Fruit fly (Drosophila melanogaster): Measurements from ENCODE around the gene Myo28B1.

Myo28B1 gene

dm6 chr2L:7665747-7666146 is at the start of gene Myo28B1:
Myo28B1 (plus strand) TSS chr2L:7666047.
- TF ChIP-seq CG34367 (tag; optimal IDR thresholded peaks at IDR 0.05) (no peak), fd96Ca (GFP tag; IDR thresholded peaks at IDR 0.05) (no peak), CG4496 (GFP tag; IDR thresholded peaks at IDR 0.05) (no peak), Pif1B (GFP tag; optimal IDR thresholded peaks at IDR 0.05) (no peak), Snoo (tag; optimal IDR thresholded peaks at IDR 0.05) (no peak), rn (GFP tag; IDR thresholded peaks at IDR 0.05) (no peak)

dm6 chr2L:7616830-7617229 is 49.0 kb upstream of the Myo28B1 start:
- no peak for TF ChIP-seq CG32121 (GFP tag; IDR thresholded peaks at IDR 0.05)
- no peak for TF ChIP-seq EcR (GFP tag; optimal IDR thresholded peaks at IDR 0.05)
- no peak for TF ChIP-seq CG17806 (tag; optimal IDR thresholded peaks at IDR 0.05)
- no peak for TF ChIP-seq CG8301 (tag; optimal IDR thresholded peaks at IDR 0.05)
- TF ChIP-seq fd96Ca (GFP tag; IDR thresholded peaks at IDR 0.05) = no peak
- TF ChIP-seq CG12605 (GFP tag; IDR thresholded peaks at IDR 0.05) = no peak
- no peak for TF ChIP-seq Pif1A (GFP tag; optimal IDR thresholded peaks at IDR 0.05)
- no peak for TF ChIP-seq CG34367 (tag; optimal IDR thresholded peaks at IDR 0.05)
- no peak for TF ChIP-seq CG13204 (GFP tag; optimal IDR thresholded peaks at IDR 0.05)
- TF ChIP-seq Ets98B (GFP tag; IDR thresholded peaks at IDR 0.05) = no peak
- no peak for TF ChIP-seq CG4496 (GFP tag; IDR thresholded peaks at IDR 0.05)
- no peak for TF ChIP-seq rn (GFP tag; IDR thresholded peaks at IDR 0.05)

- no peak for TF ChIP-seq Pif1A (GFP tag; optimal IDR thresholded peaks at IDR 0.05)
- no peak for TF ChIP-seq EcR (GFP tag; optimal IDR thresholded peaks at IDR 0.05)
- no peak for TF ChIP-seq D1 (tag; optimal IDR thresholded peaks at IDR 0.05)
- TF ChIP-seq CG4496 (GFP tag; IDR thresholded peaks at IDR 0.05) = no peak
- TF ChIP-seq CG9948 (tag; optimal IDR thresholded peaks at IDR 0.05) = no peak
- no peak for TF ChIP-seq Ets98B (GFP tag; IDR thresholded peaks at IDR 0.05)
These were observed 47.3 kb upstream of the Myo28B1 start for dm6 chr2L:7618563-7618962.

- TF ChIP-seq gl (tag; optimal IDR thresholded peaks at IDR 0.05) (no peak), Pif1B (GFP tag; optimal IDR thresholded peaks at IDR 0.05) (peak; percentile 48), CG9948 (tag; optimal IDR thresholded peaks at IDR 0.05) (no peak), CG17806 (tag; optimal IDR thresholded peaks at IDR 0.05) (no peak), CG4496 (GFP tag; IDR thresholded peaks at IDR 0.05) (no peak), Snoo (tag; optimal IDR thresholded peaks at IDR 0.05) (peak; percentile 67), Ets98B (GFP tag; IDR thresholded peaks at IDR 0.05) (no peak), Pif1A (GFP tag; optimal IDR thresholded peaks at IDR 0.05) (peak; percentile 23), CG34367 (tag; optimal IDR thresholded peaks at IDR 0.05) (no peak), CG12605 (GFP tag; IDR thresholded peaks at IDR 0.05) (no peak), D1 (tag; optimal IDR thresholded peaks at IDR 0.05) (no peak), CG8301 (tag; optimal IDR thresholded peaks at IDR 0.05) (no peak), CG13204 (GFP tag; optimal IDR thresholded peaks at IDR 0.05) (no peak), CG14655 (GFP tag; optimal IDR thresholded peaks at IDR 0.05) (no peak), fd96Ca (GFP tag; IDR thresholded peaks at IDR 0.05) (0 out of 3 replicates have a peak, but pooled peaks have one; percentile 19), CG32121 (GFP tag; IDR thresholded peaks at IDR 0.05) (no peak), CG15710 (tag; optimal IDR thresholded peaks at IDR 0.05) (no peak), CG10348 (GFP tag; IDR thresholded peaks at IDR 0.05) (no peak)
These were observed 46.6 kb upstream of the Myo28B1 start for dm6 chr2L:7619234-7619633.

dm6 chr2L:7621706-7622105 is 44.1 kb upstream of the Myo28B1 start:
- TF ChIP-seq CG8301 (tag; optimal IDR thresholded peaks at IDR 0.05) (peak; percentile 13), D1 (tag; optimal IDR thresholded peaks at IDR 0.05) (no peak), Ets98B (GFP tag; IDR thresholded peaks at IDR 0.05) (no peak), CG4496 (GFP tag; IDR thresholded peaks at IDR 0.05) (no peak), CG14655 (GFP tag; optimal IDR thresholded peaks at IDR 0.05) (peak; percentile 8), gl (tag; optimal IDR thresholded peaks at IDR 0.05) (no peak), Pif1B (GFP tag; optimal IDR thresholded peaks at IDR 0.05) (no peak), CG15710 (tag; optimal IDR thresholded peaks at IDR 0.05) (no peak)

dm6 chr2L:7624096-7624843 is 41.6 kb upstream of the Myo28B1 start:
- TF ChIP-seq CG17806 (tag; optimal IDR thresholded peaks at IDR 0.05) (no peak), CG12605 (GFP tag; IDR thresholded peaks at IDR 0.05) (no peak), CG9948 (tag; optimal IDR thresholded peaks at IDR 0.05) (no peak), D1 (tag; optimal IDR thresholded peaks at IDR 0.05) (no peak), CG8159 (tag; optimal IDR thresholded peaks at IDR 0.05) (no peak), CG14655 (GFP tag; optimal IDR thresholded peaks at IDR 0.05) (no peak), CG34367 (tag; optimal IDR thresholded peaks at IDR 0.05) (no peak), Pif1A (GFP tag; optimal IDR thresholded peaks at IDR 0.05) (no peak), EcR (GFP tag; optimal IDR thresholded peaks at IDR 0.05) (no peak), CG10348 (GFP tag; IDR thresholded peaks at IDR 0.05) (no peak), CG15710 (tag; optimal IDR thresholded peaks at IDR 0.05) (no peak), Pif1B (GFP tag; optimal IDR thresholded peaks at IDR 0.05) (no peak), rn (GFP tag; IDR thresholded peaks at IDR 0.05) (no peak), CG32121 (GFP tag; IDR thresholded peaks at IDR 0.05) (no peak), CG8301 (tag; optimal IDR thresholded peaks at IDR 0.05) (no peak), gl (tag; optimal IDR thresholded peaks at IDR 0.05) (no peak), fd96Ca (GFP tag; IDR thresholded peaks at IDR 0.05) (no peak), Snoo (tag; optimal IDR thresholded peaks at IDR 0.05) (no peak)
